Fruit fly (Drosophila melanogaster) whole organism, adult: ENCODE results near the gene Rab7.

Experiments
- CG12768 ChIP-seq: fragments of 200-800 bp; sonication (Bioruptor generic); optimal IDR thresholded peaks from 2 replicates; lab custom pipeline; 2017; ENCODE audit warnings: missing biosample characterization, missing genetic modification characterization, mild to moderate bottlenecking, moderate library complexity, missing genetic modification reagents
- CG14711 ChIP-seq: fragments of 200-800 bp; sonication (Bioruptor generic); optimal IDR thresholded peaks from 2 replicates; lab custom pipeline; 2018; ENCODE audit warnings: missing biosample characterization, mild to moderate bottlenecking, missing genetic modification characterization, moderate library complexity
- CG7101 ChIP-seq: fragments of 200-800 bp; sonication (Bioruptor generic); optimal IDR thresholded peaks from 2 replicates; lab custom pipeline; 2018; ENCODE audit warnings: missing biosample characterization, mild to moderate bottlenecking, missing genetic modification characterization, moderate library complexity
- Clk ChIP-seq: fragments of 200-800 bp; sonication (Bioruptor generic); optimal IDR thresholded peaks from 2 replicates; lab custom pipeline; 2017; ENCODE audit warnings: missing biosample characterization, missing genetic modification characterization
- Crg-1 ChIP-seq: fragments of 200-800 bp; sonication (Bioruptor generic); optimal IDR thresholded peaks from 2 replicates; lab custom pipeline; 2016; ENCODE audit warnings: missing biosample characterization, missing genetic modification characterization
- Mnt ChIP-seq: fragments of 200-800 bp; sonication (Bioruptor generic); optimal IDR thresholded peaks from 2 replicates; lab custom pipeline; 2016; ENCODE audit warnings: missing biosample characterization, mild to moderate bottlenecking, missing genetic modification characterization
- bab1 ChIP-seq: fragments of 200-800 bp; sonication (Bioruptor generic); optimal IDR thresholded peaks from 3 replicates; lab custom pipeline; 2019; ENCODE audit warnings: missing biosample characterization, mild to moderate bottlenecking, missing genetic modification characterization, moderate library complexity
- cnc ChIP-seq, 2 experiments: fragments of >200 bp; optimal IDR thresholded peaks; 2 replicates each; lab custom pipeline; 2017

dm6 chr3R:23947002-23947401 lies 45.8 kb upstream of the Rab7 start:
- no peak for TF ChIP-seq CG12768 (GFP tag; lab: Kevin White, UChicago)
- no peak for TF ChIP-seq Clk
- TF ChIP-seq CG7101 (tag; lab: Kevin White, UChicago), result no peak
- no peak for TF ChIP-seq Crg-1 (GFP tag; lab: Kevin White, UChicago)
- TF ChIP-seq Mnt, result no peak
- no peak for TF ChIP-seq CG14711 (tag; lab: Kevin White, UChicago)
- no peak for TF ChIP-seq bab1 (GFP tag; lab: Kevin White, UChicago)
- no peak for TF ChIP-seq cnc (optimal IDR thresholded peaks at IDR 0.05; lab: Kevin White, UChicago)
